Worm (Caenorhabditis elegans) whole organism, mixed stage, embryonic: ENCODE results near the gene hil-2.
"Not testable (repeated sequence)": the region's sequence is repeated elsewhere in the genome, so short reads cannot be mapped to it uniquely, and the experiment has no call there.

Experiments used
- M03D4.4 ChIP-seq: sonication (generic microtip); optimal IDR thresholded peaks from 2 replicates; lab custom pipeline; 2017; ENCODE audit warnings: mild to moderate bottlenecking, missing genetic modification characterization, missing compliant biosample characterization
- bed-3 ChIP-seq: fragments of 200-800 bp; sonication (Bioruptor generic); optimal IDR thresholded peaks from 3 replicates; lab custom pipeline; 2018; ENCODE audit warnings: mild to moderate bottlenecking, missing genetic modification characterization, moderate library complexity, missing compliant biosample characterization
- blmp-1 ChIP-seq: fragments of 150-350 bp; optimal IDR thresholded peaks from 2 replicates; lab custom pipeline; 2014; ENCODE audit warnings: missing biosample characterization, missing genetic modification characterization
- ceh-39 ChIP-seq: fragments of 150-350 bp; optimal IDR thresholded peaks from 2 replicates; lab custom pipeline; 2014; ENCODE audit warnings: missing biosample characterization, missing genetic modification characterization
- ceh-43 ChIP-seq: fragments of 200-800 bp; sonication (Bioruptor generic); optimal IDR thresholded peaks from 2 replicates; lab custom pipeline; 2018; ENCODE audit warnings: mild to moderate bottlenecking, missing genetic modification characterization, moderate library complexity, missing compliant biosample characterization
- ceh-83 ChIP-seq: fragments of 200-800 bp; sonication (Bioruptor generic); optimal IDR thresholded peaks from 2 replicates; lab custom pipeline; 2018; ENCODE audit warnings: mild to moderate bottlenecking, missing genetic modification characterization, missing compliant biosample characterization
- ces-1 ChIP-seq: fragments of 150-350 bp; optimal IDR thresholded peaks from 2 replicates; lab custom pipeline; 2014; ENCODE audit warnings: missing biosample characterization, missing genetic modification reagents, missing genetic modification characterization
- cnd-1 ChIP-seq: fragments of 200-800 bp; sonication (Bioruptor generic); optimal IDR thresholded peaks from 2 replicates; lab custom pipeline; 2018; ENCODE audit warnings: mild to moderate bottlenecking, missing genetic modification characterization, missing compliant biosample characterization
- elt-1 ChIP-seq: sonication (generic microtip); optimal IDR thresholded peaks from 2 replicates; lab custom pipeline; 2017; ENCODE audit warnings: missing genetic modification characterization, mild to moderate bottlenecking, missing compliant biosample characterization, antibody characterized with exemption, moderate library complexity, borderline replicate concordance; ENCODE audit not compliant: insufficient read depth
- hlh-1 ChIP-seq: fragments of 150-350 bp; optimal IDR thresholded peaks from 2 replicates; lab custom pipeline; 2014; ENCODE audit warnings: missing biosample characterization, missing genetic modification reagents, missing genetic modification characterization
- lin-13 ChIP-seq: fragments of 150-350 bp; optimal IDR thresholded peaks from 2 replicates; lab custom pipeline; 2014; ENCODE audit warnings: missing biosample characterization, missing genetic modification characterization
- lin-32 ChIP-seq: fragments of 200-800 bp; sonication (Bioruptor generic); optimal IDR thresholded peaks from 2 replicates; lab custom pipeline; 2018; ENCODE audit warnings: mild to moderate bottlenecking, missing genetic modification characterization, missing compliant biosample characterization
- lsy-2 ChIP-seq: fragments of 150-350 bp; optimal IDR thresholded peaks from 2 replicates; lab custom pipeline; 2014; ENCODE audit warnings: missing biosample characterization, missing genetic modification characterization
- mep-1 ChIP-seq: fragments of 150-350 bp; optimal IDR thresholded peaks from 2 replicates; lab custom pipeline; 2017; ENCODE audit warnings: missing biosample characterization, missing genetic modification reagents, missing genetic modification characterization, inconsistent platforms
- mls-2 ChIP-seq: sonication (generic microtip); optimal IDR thresholded peaks from 2 replicates; lab custom pipeline; 2016; ENCODE audit warnings: mild to moderate bottlenecking, missing genetic modification characterization, moderate library complexity, missing compliant biosample characterization
- nhr-237 ChIP-seq: fragments of 150-350 bp; optimal IDR thresholded peaks from 2 replicates; lab custom pipeline; 2014; ENCODE audit warnings: missing biosample characterization, missing genetic modification characterization
- nhr-76 ChIP-seq: sonication (generic microtip); optimal IDR thresholded peaks from 2 replicates; lab custom pipeline; 2017; ENCODE audit warnings: missing biosample characterization, missing genetic modification characterization
- pha-4 ChIP-seq: fragments of 150-350 bp; optimal IDR thresholded peaks from 2 replicates; lab custom pipeline; 2018; ENCODE audit warnings: missing biosample characterization, missing genetic modification reagents, missing genetic modification characterization
- sem-2 ChIP-seq: fragments of 200-800 bp; sonication (Bioruptor generic); optimal IDR thresholded peaks from 2 replicates; lab custom pipeline; 2018; ENCODE audit warnings: mild to moderate bottlenecking, missing genetic modification characterization, missing compliant biosample characterization
- snpc-4 ChIP-seq: fragments of 150-350 bp; optimal IDR thresholded peaks from 2 replicates; lab custom pipeline; 2014; ENCODE audit warnings: missing biosample characterization, missing genetic modification characterization
- sptf-1 ChIP-seq: sonication (generic microtip); optimal IDR thresholded peaks from 2 replicates; lab custom pipeline; 2017; ENCODE audit warnings: mild to moderate bottlenecking, missing genetic modification characterization, moderate library complexity, missing compliant biosample characterization
- tbx-8 ChIP-seq: fragments of 200-800 bp; sonication (Bioruptor generic); optimal IDR thresholded peaks from 2 replicates; lab custom pipeline; 2018; ENCODE audit warnings: mild to moderate bottlenecking, missing genetic modification characterization, moderate library complexity, missing compliant biosample characterization
- unc-39 ChIP-seq: fragments of 150-350 bp; optimal IDR thresholded peaks from 2 replicates; lab custom pipeline; 2014; ENCODE audit warnings: missing biosample characterization, missing genetic modification characterization
- unc-62 ChIP-seq: fragments of 150-350 bp; optimal IDR thresholded peaks from 2 replicates; lab custom pipeline; 2014; ENCODE audit warnings: missing biosample characterization, missing genetic modification reagents, missing genetic modification characterization
- zip-8 ChIP-seq: fragments of 150-350 bp; optimal IDR thresholded peaks from 2 replicates; lab custom pipeline; 2014; ENCODE audit warnings: missing biosample characterization, missing genetic modification characterization

The hil-2 gene

DNA sequence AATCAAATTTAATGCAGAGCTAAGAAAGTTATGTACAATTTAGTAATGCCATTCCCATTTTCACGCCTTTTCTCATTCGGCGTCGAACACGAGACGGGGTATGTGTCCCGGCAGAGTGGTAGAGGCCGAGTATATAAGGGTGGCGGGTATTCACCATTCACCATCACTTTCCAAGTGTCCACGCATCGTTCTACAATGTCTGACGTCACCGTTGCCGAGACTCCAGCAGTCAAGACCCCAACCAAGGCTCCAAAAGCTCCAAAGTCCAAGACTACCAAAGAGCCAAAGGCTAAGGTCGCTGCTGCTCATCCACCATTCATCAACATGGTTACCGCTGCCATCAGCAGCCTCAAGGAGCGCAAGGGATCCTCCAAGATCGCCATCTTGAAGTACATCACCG lies at the start of gene hil-2:
hil-2 (plus strand) TSS at position 160 of the 400 bp plus-strand sequence.
- TF ChIP-seq mep-1 (tag; lab: Kevin White, UChicago) (peak; percentile 61), zip-8 (tag; lab: Kevin White, UChicago) (peak; percentile 17), lin-13 (tag; lab: Kevin White, UChicago) (peak; percentile 75), ceh-39 (tag; lab: Kevin White, UChicago) (no peak), tbx-8 (GFP tag; lab: Kevin White, UChicago) (no peak)

DNA sequence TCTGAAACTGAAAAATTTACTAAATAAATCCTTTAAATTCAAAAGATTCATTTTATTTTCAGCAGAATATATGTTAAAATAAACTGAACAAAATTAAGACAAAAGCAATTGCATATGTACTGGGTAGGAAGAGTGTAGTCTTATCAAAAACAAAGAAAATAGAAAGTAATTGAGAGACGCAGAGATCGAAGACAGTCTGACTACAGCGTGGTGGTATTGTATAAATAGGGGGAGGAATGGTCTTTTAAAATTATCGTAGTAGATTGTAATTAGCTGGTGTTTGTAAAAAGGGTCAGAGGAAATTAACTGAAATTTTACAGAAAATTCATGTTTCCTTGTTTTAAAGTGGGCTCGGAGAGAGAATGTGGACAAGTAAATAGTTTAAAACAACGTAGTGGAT lies 45.6 kb upstream of the hil-2 start, which contains the start of gene acox-3:
acox-3 (minus strand) TSS at position 7 of the 400 bp plus-strand sequence.
- TF ChIP-seq mep-1 (tag; lab: Kevin White, UChicago) (no peak), nhr-76 (tag; lab: Kevin White, UChicago) (no peak), M03D4.4 (tag; lab: Kevin White, UChicago) (no peak), nhr-237 (tag; lab: Kevin White, UChicago) (no peak), ceh-83 (GFP tag; lab: Kevin White, UChicago) (no peak), unc-62 (GFP tag; lab: Kevin White, UChicago) (no peak), lin-13 (tag; lab: Kevin White, UChicago) (no peak), sptf-1 (tag; lab: Kevin White, UChicago) (no peak), ceh-39 (tag; lab: Kevin White, UChicago) (no peak), sem-2 (GFP tag; lab: Kevin White, UChicago) (no peak), cnd-1 (tag; lab: Kevin White, UChicago) (no peak), blmp-1 (tag; lab: Kevin White, UChicago) (no peak), tbx-8 (GFP tag; lab: Kevin White, UChicago) (no peak), unc-39 (tag; lab: Kevin White, UChicago) (no peak), mls-2 (tag; lab: Kevin White, UChicago) (no peak), lsy-2 (no peak), bed-3 (GFP tag; lab: Kevin White, UChicago) (no peak)

DNA sequence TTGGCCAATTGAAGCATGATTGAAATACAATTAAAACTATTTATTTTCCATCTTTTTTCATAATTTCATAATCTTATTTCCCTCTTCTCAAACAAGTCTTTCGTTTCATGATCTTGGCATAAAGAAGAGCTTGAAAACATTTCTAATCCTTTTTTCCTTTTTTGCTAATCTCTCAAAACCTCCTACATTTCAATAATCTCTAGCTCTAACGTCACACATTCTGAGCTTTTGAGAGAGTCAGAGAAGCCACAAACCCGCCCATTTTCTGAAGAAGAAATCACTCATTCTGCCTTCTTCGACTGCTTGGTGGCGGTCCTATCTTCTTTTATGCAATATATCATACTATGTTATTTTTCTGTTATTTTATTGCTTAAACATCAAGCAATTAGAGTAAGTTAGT lies 44.4 kb upstream of the hil-2 start, which contains the start of gene F58F9.1:
F58F9.1 (plus strand) TSS at position 251 of the 400 bp plus-strand sequence.
- TF ChIP-seq ces-1 (GFP tag; lab: Kevin White, UChicago) (peak; percentile 24), nhr-76 (tag; lab: Kevin White, UChicago) (no peak), lsy-2 (no peak)

DNA sequence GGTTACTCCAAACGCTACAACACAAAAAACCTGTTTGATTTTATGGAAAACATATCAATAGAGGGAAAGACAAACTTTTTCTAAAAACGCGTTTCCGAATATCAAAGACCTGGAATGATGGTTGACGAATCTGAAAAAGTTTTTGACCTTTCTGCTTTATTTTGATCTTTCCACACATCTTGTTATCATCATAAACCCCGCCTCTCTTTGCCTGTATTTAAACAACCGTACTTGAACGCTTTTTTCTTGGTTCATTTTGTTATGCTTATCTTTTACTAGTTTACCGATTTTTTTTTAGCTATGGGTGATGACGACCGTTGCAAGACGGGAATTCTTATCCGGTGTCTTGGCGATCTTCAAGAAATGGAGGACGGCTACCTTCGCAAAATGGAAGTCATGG lies 41.0 kb upstream of the hil-2 start, which contains the start of gene T13A10.2:
T13A10.2 (plus strand) TSS at position 301 of the 400 bp plus-strand sequence.
- not testable (repeated sequence) for TF ChIP-seq pha-4 (tag; lab: Kevin White, UChicago); hlh-1 (tag; lab: Kevin White, UChicago); ceh-43 (GFP tag; lab: Kevin White, UChicago)
- TF ChIP-seq, all 35 proteins: peak for 0; not testable (repeated sequence) for 35

ce11 chrIV:6254635-6255034 lies 39.4 kb upstream of the hil-2 start, which contains the start of gene T13A10.64:
T13A10.64 (plus strand) TSS chrIV:6254935.
- TF ChIP-seq sem-2 (GFP tag; lab: Kevin White, UChicago) (no peak), elt-1 (tag; lab: Kevin White, UChicago) (no peak), nhr-76 (tag; lab: Kevin White, UChicago) (no peak), unc-62 (GFP tag; lab: Kevin White, UChicago) (no peak), nhr-237 (tag; lab: Kevin White, UChicago) (no peak)
- TF ChIP-seq, all 35 proteins: peak for 0

DNA sequence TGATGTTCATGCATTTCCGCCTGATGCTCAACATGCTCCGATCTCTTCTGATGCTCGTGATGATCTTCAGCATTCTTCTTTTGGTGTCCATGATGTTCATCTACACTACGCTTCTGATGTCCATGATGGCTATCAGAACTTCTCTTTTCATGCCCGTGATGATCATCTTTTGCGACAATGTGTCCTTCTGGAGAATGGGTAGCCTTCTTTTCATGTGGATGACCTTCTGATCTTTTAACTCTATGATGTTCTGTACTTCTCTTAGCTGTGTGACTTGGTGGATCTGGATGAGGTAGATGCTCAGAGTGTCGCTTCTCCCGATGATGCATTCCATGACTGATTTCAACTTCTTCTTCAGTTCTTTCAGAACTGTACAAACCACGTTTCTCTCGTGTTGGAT lies 35.1 kb upstream of the hil-2 start:
- TF ChIP-seq tbx-8 (GFP tag; lab: Kevin White, UChicago) (no peak), cnd-1 (tag; lab: Kevin White, UChicago) (no peak), ces-1 (GFP tag; lab: Kevin White, UChicago) (no peak), nhr-237 (tag; lab: Kevin White, UChicago) (no peak), hlh-1 (tag; lab: Kevin White, UChicago) (no peak), sem-2 (GFP tag; lab: Kevin White, UChicago) (no peak)

DNA sequence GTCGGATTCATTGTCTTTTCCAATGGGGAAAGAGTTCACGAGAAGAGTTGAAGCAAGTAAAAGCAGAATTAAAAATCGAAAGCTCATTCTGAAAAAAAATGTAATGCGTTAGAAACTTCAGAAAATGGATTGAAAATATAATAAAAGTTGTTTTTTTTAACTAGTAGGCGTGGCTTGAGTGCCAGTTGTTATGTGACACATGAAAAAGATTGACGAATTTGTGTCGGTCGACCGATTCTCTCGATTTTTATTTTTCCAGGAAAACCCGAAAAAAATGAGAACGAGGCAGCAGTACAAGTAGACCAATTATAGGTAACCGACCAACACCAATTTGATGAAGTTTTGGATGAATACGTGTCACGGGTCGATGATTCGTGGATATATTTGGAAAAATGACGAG lies 34.3 kb upstream of the hil-2 start, which contains the start of gene nlp-16:
nlp-16 (minus strand) TSS at position 101 of the 400 bp plus-strand sequence.
- TF ChIP-seq zip-8 (tag; lab: Kevin White, UChicago) (no peak), sem-2 (GFP tag; lab: Kevin White, UChicago) (no peak), ceh-39 (tag; lab: Kevin White, UChicago) (no peak), M03D4.4 (tag; lab: Kevin White, UChicago) (no peak), lsy-2 (no peak), tbx-8 (GFP tag; lab: Kevin White, UChicago) (no peak), pha-4 (tag; lab: Kevin White, UChicago) (no peak), ces-1 (GFP tag; lab: Kevin White, UChicago) (no peak), nhr-76 (tag; lab: Kevin White, UChicago) (no peak), elt-1 (tag; lab: Kevin White, UChicago) (no peak), ceh-43 (GFP tag; lab: Kevin White, UChicago) (no peak), nhr-237 (tag; lab: Kevin White, UChicago) (no peak), snpc-4 (tag; lab: Kevin White, UChicago) (no peak), unc-39 (tag; lab: Kevin White, UChicago) (no peak), lin-32 (GFP tag; lab: Kevin White, UChicago) (no peak)
